Fruit fly (Drosophila melanogaster): ENCODE data around the gene Nlg3.

The Nlg3 gene

dm6 chr3R:7686844-7687243 is 47.6 kb upstream of the Nlg3 start (continued):
- TF ChIP-seq CG1024 (GFP tag; IDR thresholded peaks at IDR 0.05) (no peak), ham (GFP tag; IDR thresholded peaks at IDR 0.05) (no peak), Bgb (GFP tag; IDR thresholded peaks at IDR 0.05; ENCODE audit: partially characterized antibody) (no peak), CG16779 (GFP tag; IDR thresholded peaks at IDR 0.05) (no peak), Dek (tag; optimal IDR thresholded peaks at IDR 0.05) (no peak), psq (GFP tag; optimal IDR thresholded peaks at IDR 0.05) (no peak), CG3281 (GFP tag; optimal IDR thresholded peaks at IDR 0.05) (peak; percentile 6), CG2678 (tag; optimal IDR thresholded peaks at IDR 0.05) (peak; percentile 28), Vsx1 (GFP tag; optimal IDR thresholded peaks at IDR 0.05) (no peak), ATbp (GFP tag; optimal IDR thresholded peaks at IDR 0.05) (no peak), gro (GFP tag; optimal IDR thresholded peaks at IDR 0.05) (no peak), bigmax (GFP tag; optimal IDR thresholded peaks at IDR 0.05) (no peak), CG10209 (GFP tag; optimal IDR thresholded peaks at IDR 0.05) (no peak), CG18262 (tag; optimal IDR thresholded peaks at IDR 0.05) (no peak), sd (tag; optimal IDR thresholded peaks at IDR 0.05) (no peak), CG15269 (tag; optimal IDR thresholded peaks at IDR 0.05) (peak; percentile 3), Dip2 (GFP tag; IDR thresholded peaks at IDR 0.05) (no peak), CG13123 (GFP tag; optimal IDR thresholded peaks at IDR 0.05) (no peak), CG8765 (GFP tag; IDR thresholded peaks at IDR 0.05) (no peak), YL-1 (GFP tag; optimal IDR thresholded peaks at IDR 0.05) (no peak), CG11456 (GFP tag; IDR thresholded peaks at IDR 0.05) (no peak), CG4360 (GFP tag; IDR thresholded peaks at IDR 0.05) (no peak), Dbx (GFP tag; IDR thresholded peaks at IDR 0.05) (0 out of 3 replicates have a peak, but pooled peaks have one; percentile 29), ab (GFP tag; optimal IDR thresholded peaks at IDR 0.05) (no peak), CG2120 (GFP tag; optimal IDR thresholded peaks at IDR 0.05) (peak; percentile 64), lilli (GFP tag; optimal IDR thresholded peaks at IDR 0.05) (peak; percentile 24), ash1 (GFP tag; optimal IDR thresholded peaks at IDR 0.05) (no peak), row (GFP tag; IDR thresholded peaks at IDR 0.05) (peak; percentile 35; the same call in 1 of the 3 replicates), Ada2b (GFP tag; IDR thresholded peaks at IDR 0.05) (no peak), nerfin-2 (GFP tag; IDR thresholded peaks at IDR 0.05; ENCODE audit: partially characterized antibody) (no peak), onecut (GFP tag; IDR thresholded peaks at IDR 0.05) (no peak), da (GFP tag; optimal IDR thresholded peaks at IDR 0.05) (no peak), CG4854 (GFP tag; optimal IDR thresholded peaks at IDR 0.05) (no peak), mirr (GFP tag; optimal IDR thresholded peaks at IDR 0.05) (no peak), Dref (GFP tag; IDR thresholded peaks at IDR 0.05) (no peak), CG6654 (GFP tag; optimal IDR thresholded peaks at IDR 0.05) (no peak), Drgx (GFP tag; IDR thresholded peaks at IDR 0.05) (no peak), tll (GFP tag; optimal IDR thresholded peaks at IDR 0.05) (no peak), Trl (optimal IDR thresholded peaks at IDR 0.05) (no peak), Trl (GFP tag; optimal IDR thresholded peaks at IDR 0.05) (no peak), sim (GFP tag; IDR thresholded peaks at IDR 0.05) (no peak), CG15696 (tag; optimal IDR thresholded peaks at IDR 0.05) (no peak), CG17328 (GFP tag; IDR thresholded peaks at IDR 0.05) (no peak), disco-r (GFP tag; optimal IDR thresholded peaks at IDR 0.05) (no peak), HLH54F (GFP tag; optimal IDR thresholded peaks at IDR 0.05) (no peak), CG16813 (GFP tag; IDR thresholded peaks at IDR 0.05; ENCODE audit: partially characterized antibody) (no peak), cwo (GFP tag; optimal IDR thresholded peaks at IDR 0.05) (peak; percentile 4), CG8478 (optimal IDR thresholded peaks at IDR 0.05) (no peak)

All from whole organism, embryonic.